Worm (Caenorhabditis elegans) whole organism, mixed stage, embryonic: ENCODE results near the gene rab-30.
A peak's percentile ranks its signal among the peaks of the same experiment; 100 is the strongest.

Experiments
- M03D4.4 ChIP-seq: sonication (generic microtip); optimal IDR thresholded peaks from 2 replicates; lab custom pipeline; 2017; ENCODE audit warnings: mild to moderate bottlenecking, missing genetic modification characterization, missing compliant biosample characterization
- bed-3 ChIP-seq: fragments of 200-800 bp; sonication (Bioruptor generic); optimal IDR thresholded peaks from 3 replicates; lab custom pipeline; 2018; ENCODE audit warnings: mild to moderate bottlenecking, missing genetic modification characterization, moderate library complexity, missing compliant biosample characterization
- blmp-1 ChIP-seq: fragments of 150-350 bp; optimal IDR thresholded peaks from 2 replicates; lab custom pipeline; 2014; ENCODE audit warnings: missing biosample characterization, missing genetic modification characterization
- ceh-39 ChIP-seq: fragments of 150-350 bp; optimal IDR thresholded peaks from 2 replicates; lab custom pipeline; 2014; ENCODE audit warnings: missing biosample characterization, missing genetic modification characterization
- ceh-43 ChIP-seq: fragments of 200-800 bp; sonication (Bioruptor generic); optimal IDR thresholded peaks from 2 replicates; lab custom pipeline; 2018; ENCODE audit warnings: mild to moderate bottlenecking, missing genetic modification characterization, moderate library complexity, missing compliant biosample characterization
- ceh-83 ChIP-seq: fragments of 200-800 bp; sonication (Bioruptor generic); optimal IDR thresholded peaks from 2 replicates; lab custom pipeline; 2018; ENCODE audit warnings: mild to moderate bottlenecking, missing genetic modification characterization, missing compliant biosample characterization
- ces-1 ChIP-seq: fragments of 150-350 bp; optimal IDR thresholded peaks from 2 replicates; lab custom pipeline; 2014; ENCODE audit warnings: missing biosample characterization, missing genetic modification reagents, missing genetic modification characterization
- cnd-1 ChIP-seq: fragments of 200-800 bp; sonication (Bioruptor generic); optimal IDR thresholded peaks from 2 replicates; lab custom pipeline; 2018; ENCODE audit warnings: mild to moderate bottlenecking, missing genetic modification characterization, missing compliant biosample characterization
- elt-1 ChIP-seq: sonication (generic microtip); optimal IDR thresholded peaks from 2 replicates; lab custom pipeline; 2017; ENCODE audit warnings: missing genetic modification characterization, mild to moderate bottlenecking, missing compliant biosample characterization, antibody characterized with exemption, moderate library complexity, borderline replicate concordance; ENCODE audit not compliant: insufficient read depth
- elt-3 ChIP-seq: fragments of 150-350 bp; optimal IDR thresholded peaks from 2 replicates; lab custom pipeline; 2014; ENCODE audit warnings: missing biosample characterization, missing genetic modification characterization
- flh-1 ChIP-seq: fragments of 200-800 bp; sonication (Bioruptor generic); optimal IDR thresholded peaks from 2 replicates; lab custom pipeline; 2018; ENCODE audit warnings: mild to moderate bottlenecking, missing genetic modification characterization, moderate library complexity, missing compliant biosample characterization
- ham-2 ChIP-seq: fragments of 200-800 bp; sonication (Bioruptor generic); optimal IDR thresholded peaks from 2 replicates; lab custom pipeline; 2018; ENCODE audit warnings: mild to moderate bottlenecking, missing genetic modification characterization, missing compliant biosample characterization
- hlh-1 ChIP-seq: fragments of 150-350 bp; optimal IDR thresholded peaks from 2 replicates; lab custom pipeline; 2014; ENCODE audit warnings: missing biosample characterization, missing genetic modification reagents, missing genetic modification characterization
- lin-13 ChIP-seq: fragments of 150-350 bp; optimal IDR thresholded peaks from 2 replicates; lab custom pipeline; 2014; ENCODE audit warnings: missing biosample characterization, missing genetic modification characterization
- lin-32 ChIP-seq: fragments of 200-800 bp; sonication (Bioruptor generic); optimal IDR thresholded peaks from 2 replicates; lab custom pipeline; 2018; ENCODE audit warnings: mild to moderate bottlenecking, missing genetic modification characterization, missing compliant biosample characterization
- lsy-2 ChIP-seq: fragments of 150-350 bp; optimal IDR thresholded peaks from 2 replicates; lab custom pipeline; 2014; ENCODE audit warnings: missing biosample characterization, missing genetic modification characterization
- mab-5 ChIP-seq: fragments of 150-350 bp; optimal IDR thresholded peaks from 2 replicates; lab custom pipeline; 2014; ENCODE audit warnings: missing biosample characterization, missing genetic modification characterization
- mep-1 ChIP-seq: fragments of 150-350 bp; optimal IDR thresholded peaks from 2 replicates; lab custom pipeline; 2017; ENCODE audit warnings: missing biosample characterization, missing genetic modification reagents, missing genetic modification characterization, inconsistent platforms
- mls-2 ChIP-seq: sonication (generic microtip); optimal IDR thresholded peaks from 2 replicates; lab custom pipeline; 2016; ENCODE audit warnings: mild to moderate bottlenecking, missing genetic modification characterization, moderate library complexity, missing compliant biosample characterization
- nhr-12 ChIP-seq: fragments of 150-350 bp; optimal IDR thresholded peaks from 2 replicates; lab custom pipeline; 2014; ENCODE audit warnings: missing biosample characterization, missing genetic modification characterization
- nhr-2 ChIP-seq: fragments of 150-350 bp; optimal IDR thresholded peaks from 2 replicates; lab custom pipeline; 2014; ENCODE audit warnings: missing biosample characterization, missing genetic modification characterization
- nhr-237 ChIP-seq: fragments of 150-350 bp; optimal IDR thresholded peaks from 2 replicates; lab custom pipeline; 2014; ENCODE audit warnings: missing biosample characterization, missing genetic modification characterization
- nhr-28 ChIP-seq: fragments of 150-350 bp; optimal IDR thresholded peaks from 2 replicates; lab custom pipeline; 2014; ENCODE audit warnings: missing biosample characterization, missing genetic modification characterization
- pha-4 ChIP-seq: fragments of 150-350 bp; optimal IDR thresholded peaks from 2 replicates; lab custom pipeline; 2018; ENCODE audit warnings: missing biosample characterization, missing genetic modification reagents, missing genetic modification characterization
- sem-2 ChIP-seq: fragments of 200-800 bp; sonication (Bioruptor generic); optimal IDR thresholded peaks from 2 replicates; lab custom pipeline; 2018; ENCODE audit warnings: mild to moderate bottlenecking, missing genetic modification characterization, missing compliant biosample characterization
- snpc-4 ChIP-seq: fragments of 150-350 bp; optimal IDR thresholded peaks from 2 replicates; lab custom pipeline; 2014; ENCODE audit warnings: missing biosample characterization, missing genetic modification characterization
- sptf-1 ChIP-seq: sonication (generic microtip); optimal IDR thresholded peaks from 2 replicates; lab custom pipeline; 2017; ENCODE audit warnings: mild to moderate bottlenecking, missing genetic modification characterization, moderate library complexity, missing compliant biosample characterization
- tbx-8 ChIP-seq: fragments of 200-800 bp; sonication (Bioruptor generic); optimal IDR thresholded peaks from 2 replicates; lab custom pipeline; 2018; ENCODE audit warnings: mild to moderate bottlenecking, missing genetic modification characterization, moderate library complexity, missing compliant biosample characterization
- unc-120 ChIP-seq: sonication (generic microtip); optimal IDR thresholded peaks from 2 replicates; lab custom pipeline; 2017; ENCODE audit warnings: missing genetic modification characterization, missing compliant biosample characterization; ENCODE audit not compliant: poor library complexity, severe bottlenecking
- unc-39 ChIP-seq: fragments of 150-350 bp; optimal IDR thresholded peaks from 2 replicates; lab custom pipeline; 2014; ENCODE audit warnings: missing biosample characterization, missing genetic modification characterization
- unc-62 ChIP-seq: fragments of 150-350 bp; optimal IDR thresholded peaks from 2 replicates; lab custom pipeline; 2014; ENCODE audit warnings: missing biosample characterization, missing genetic modification reagents, missing genetic modification characterization
- zip-8 ChIP-seq: fragments of 150-350 bp; optimal IDR thresholded peaks from 2 replicates; lab custom pipeline; 2014; ENCODE audit warnings: missing biosample characterization, missing genetic modification characterization
- ztf-11 ChIP-seq: fragments of 150-350 bp; optimal IDR thresholded peaks from 2 replicates; lab custom pipeline; 2014; ENCODE audit warnings: missing biosample characterization, missing genetic modification characterization

The rab-30 gene

ce11 chrIII:10595066-10595465 is 34.7 kb downstream of the rab-30 start, which contains the start of gene Y45F3A.9:
Gene Y45F3A.9, minus strand, starts transcription at chrIII:10595166.
- TF ChIP-seq ceh-43 (no peak), cnd-1 (tag; lab: Kevin White, UChicago) (no peak), lsy-2 (no peak), ztf-11 (tag; lab: Kevin White, UChicago) (no peak), pha-4 (tag; lab: Kevin White, UChicago) (no peak)

ce11 chrIII:10596387-10596786 is 36.0 kb downstream of the rab-30 start, which contains the start of gene Y39A1A.3:
Gene Y39A1A.3, minus strand, starts transcription at chrIII:10596487.
- TF ChIP-seq ham-2 (GFP tag; lab: Kevin White, UChicago) (no peak), ces-1 (GFP tag; lab: Kevin White, UChicago) (no peak), elt-1 (tag; lab: Kevin White, UChicago) (no peak), lin-32 (GFP tag; lab: Kevin White, UChicago) (no peak), ztf-11 (tag; lab: Kevin White, UChicago) (no peak), nhr-28 (tag; lab: Kevin White, UChicago) (no peak), sptf-1 (tag; lab: Kevin White, UChicago) (no peak), unc-120 (tag; lab: Kevin White, UChicago) (no peak), snpc-4 (tag; lab: Kevin White, UChicago) (no peak), lin-13 (tag; lab: Kevin White, UChicago) (no peak)
- TF ChIP-seq, all 35 proteins: peak for 0

ce11 chrIII:10599699-10600098 is 39.3 kb downstream of the rab-30 start:
- no peak for TF ChIP-seq tbx-8 (GFP tag; lab: Kevin White, UChicago)
- TF ChIP-seq pha-4 (tag; lab: Kevin White, UChicago) = peak; percentile 51
- no peak for TF ChIP-seq ceh-43
- no peak for TF ChIP-seq elt-1 (tag; lab: Kevin White, UChicago)
- no peak for TF ChIP-seq unc-39 (tag; lab: Kevin White, UChicago)
- no peak for TF ChIP-seq flh-1 (GFP tag; lab: Kevin White, UChicago)
- no peak for TF ChIP-seq sem-2 (GFP tag; lab: Kevin White, UChicago)
- TF ChIP-seq sptf-1 (tag; lab: Kevin White, UChicago) = no peak
- TF ChIP-seq mep-1 = peak; percentile 64
- no peak for TF ChIP-seq ztf-11 (tag; lab: Kevin White, UChicago)
- no peak for TF ChIP-seq unc-62 (GFP tag; lab: Kevin White, UChicago)
- no peak for TF ChIP-seq ceh-39 (tag; lab: Kevin White, UChicago)
- no peak for TF ChIP-seq ham-2 (GFP tag; lab: Kevin White, UChicago)
- TF ChIP-seq lin-13 (tag; lab: Kevin White, UChicago) = peak; percentile 36
- no peak for TF ChIP-seq bed-3 (GFP tag; lab: Kevin White, UChicago)
- no peak for TF ChIP-seq elt-3 (tag; lab: Kevin White, UChicago)
- no peak for TF ChIP-seq mls-2 (tag; lab: Kevin White, UChicago)
- TF ChIP-seq hlh-1 (tag; lab: Kevin White, UChicago) = no peak
- no peak for TF ChIP-seq lin-32 (GFP tag; lab: Kevin White, UChicago)
- no peak for TF ChIP-seq blmp-1 (tag; lab: Kevin White, UChicago)
- peak; percentile 15 for TF ChIP-seq nhr-237 (tag; lab: Kevin White, UChicago)
- no peak for TF ChIP-seq snpc-4 (tag; lab: Kevin White, UChicago)
- TF ChIP-seq mab-5 (tag; lab: Kevin White, UChicago) = no peak
- no peak for TF ChIP-seq nhr-2 (tag; lab: Kevin White, UChicago)
- peak; percentile 54 for TF ChIP-seq ces-1 (GFP tag; lab: Kevin White, UChicago)
- peak; percentile 58 for TF ChIP-seq lsy-2

ce11 chrIII:10600138-10600626 is 39.8 kb downstream of the rab-30 start, which contains the start of gene epg-6:
Gene epg-6, minus strand, starts transcription at chrIII:10600188.
- TF ChIP-seq ces-1 (GFP tag; lab: Kevin White, UChicago) (no peak), sptf-1 (tag; lab: Kevin White, UChicago) (no peak), ztf-11 (tag; lab: Kevin White, UChicago) (no peak), hlh-1 (tag; lab: Kevin White, UChicago) (no peak), bed-3 (GFP tag; lab: Kevin White, UChicago) (no peak), ham-2 (GFP tag; lab: Kevin White, UChicago) (no peak), nhr-12 (tag; lab: Kevin White, UChicago) (no peak), ceh-83 (GFP tag; lab: Kevin White, UChicago) (no peak), unc-120 (tag; lab: Kevin White, UChicago) (no peak), elt-1 (tag; lab: Kevin White, UChicago) (no peak), M03D4.4 (tag; lab: Kevin White, UChicago) (no peak), zip-8 (tag; lab: Kevin White, UChicago) (no peak), nhr-28 (tag; lab: Kevin White, UChicago) (no peak), ceh-39 (tag; lab: Kevin White, UChicago) (no peak)
